Fruit fly (Drosophila melanogaster) whole organism, embryonic: ENCODE results near the gene Ublcp1.

Source experiments
- Asciz ChIP-seq: fragments of 200-800 bp; sonication (Bioruptor generic); optimal IDR thresholded peaks from 2 replicates; lab custom pipeline; 2017; ENCODE audit warnings: missing biosample characterization, mild to moderate bottlenecking, missing genetic modification characterization, missing genetic modification reagents
- B-H2 ChIP-seq: fragments of 200-800 bp; sonication (Bioruptor generic); optimal IDR thresholded peaks from 2 replicates; lab custom pipeline; 2018; ENCODE audit warnings: missing biosample characterization, mild to moderate bottlenecking, missing genetic modification characterization
- BtbVII ChIP-seq: fragments of 200-800 bp; sonication (Bioruptor generic); optimal IDR thresholded peaks from 3 replicates; lab custom pipeline; 2017; ENCODE audit warnings: missing biosample characterization, mild to moderate bottlenecking, missing genetic modification characterization
- CG10366 ChIP-seq: fragments of 200-800 bp; sonication (Bioruptor generic); IDR thresholded peaks from 2 replicates; pipeline ENCODE4 v1.3.6; 2022; ENCODE audit warnings: missing biosample characterization, missing genetic modification characterization
- CG10462 ChIP-seq: fragments of 200-800 bp; sonication (Bioruptor generic); optimal IDR thresholded peaks from 2 replicates; lab custom pipeline; 2016; ENCODE audit warnings: missing biosample characterization, missing genetic modification characterization
- CG13424 ChIP-seq: fragments of 200-800 bp; sonication (Bioruptor generic); optimal IDR thresholded peaks from 2 replicates; lab custom pipeline; 2019; ENCODE audit warnings: missing biosample characterization, mild to moderate bottlenecking, missing genetic modification characterization, moderate library complexity
- CG13894 ChIP-seq: fragments of 200-800 bp; sonication (Bioruptor generic); optimal IDR thresholded peaks from 3 replicates; lab custom pipeline; 2018; ENCODE audit warnings: missing biosample characterization, mild to moderate bottlenecking, missing genetic modification characterization, moderate library complexity
- CG14441 ChIP-seq: fragments of 200-800 bp; sonication (Bioruptor generic); IDR thresholded peaks from 2 replicates; pipeline ENCODE4 v1.3.6; 2022; ENCODE audit warnings: missing biosample characterization, missing genetic modification characterization
- CG15011 ChIP-seq: fragments of 200-800 bp; sonication (Bioruptor generic); optimal IDR thresholded peaks from 3 replicates; lab custom pipeline; 2018; ENCODE audit warnings: missing biosample characterization, mild to moderate bottlenecking, missing genetic modification characterization
- CG1603 ChIP-seq: fragments of 200-800 bp; sonication (Bioruptor generic); optimal IDR thresholded peaks from 2 replicates; lab custom pipeline; 2019; ENCODE audit warnings: missing biosample characterization, mild to moderate bottlenecking, missing genetic modification characterization, moderate library complexity
- CG1647 ChIP-seq: fragments of 200-800 bp; sonication (Bioruptor generic); optimal IDR thresholded peaks from 3 replicates; lab custom pipeline; 2016; ENCODE audit warnings: missing biosample characterization, missing genetic modification characterization
- CG17612 ChIP-seq: fragments of 200-800 bp; sonication (Bioruptor generic); IDR thresholded peaks from 2 replicates; pipeline ENCODE4 v1.3.6; 2022; ENCODE audit warnings: missing biosample characterization, missing genetic modification characterization
- CG3281 ChIP-seq: fragments of 200-800 bp; sonication (Bioruptor generic); optimal IDR thresholded peaks from 3 replicates; lab custom pipeline; 2017; ENCODE audit warnings: missing biosample characterization, mild to moderate bottlenecking, missing genetic modification characterization
- CG3407 ChIP-seq: fragments of 200-800 bp; sonication (Bioruptor generic); optimal IDR thresholded peaks from 2 replicates; lab custom pipeline; 2018; ENCODE audit warnings: missing biosample characterization, mild to moderate bottlenecking, missing genetic modification characterization
- CG3726 ChIP-seq: fragments of 200-800 bp; sonication (Bioruptor generic); IDR thresholded peaks from 3 replicates; pipeline ENCODE4, ENCODE4 v1.3.6; 2022; ENCODE audit warnings: missing biosample characterization, missing genetic modification characterization
- CG4282 ChIP-seq: fragments of 200-800 bp; sonication (Bioruptor generic); optimal IDR thresholded peaks from 2 replicates; lab custom pipeline; 2016; ENCODE audit warnings: missing biosample characterization, missing genetic modification characterization
- CG4854 ChIP-seq: fragments of 200-800 bp; sonication (Bioruptor generic); optimal IDR thresholded peaks from 2 replicates; lab custom pipeline; 2016; ENCODE audit warnings: missing biosample characterization, missing genetic modification characterization, inconsistent platforms
- CG6175 ChIP-seq: fragments of 200-800 bp; sonication (Bioruptor generic); IDR thresholded peaks from 3 replicates; pipeline ENCODE4 v1.3.6; 2022; ENCODE audit warnings: missing biosample characterization, missing genetic modification characterization
- CG6854 ChIP-seq: fragments of 200-800 bp; sonication (Bioruptor generic); optimal IDR thresholded peaks from 3 replicates; lab custom pipeline; 2017; ENCODE audit warnings: missing biosample characterization, mild to moderate bottlenecking, missing genetic modification characterization
- CG8388 ChIP-seq: fragments of 200-800 bp; sonication (Bioruptor generic); optimal IDR thresholded peaks from 2 replicates; lab custom pipeline; 2019; ENCODE audit warnings: missing biosample characterization, mild to moderate bottlenecking, missing genetic modification characterization, moderate library complexity
- CG8944 ChIP-seq: fragments of 200-800 bp; sonication (Bioruptor generic); optimal IDR thresholded peaks from 3 replicates; lab custom pipeline; 2016; ENCODE audit warnings: missing biosample characterization, missing genetic modification characterization
- CrebB ChIP-seq: fragments of 200-800 bp; sonication (Bioruptor generic); optimal IDR thresholded peaks from 3 replicates; lab custom pipeline; 2018; ENCODE audit warnings: missing biosample characterization, mild to moderate bottlenecking, missing genetic modification characterization
- Dbx ChIP-seq: fragments of 200-800 bp; sonication (Bioruptor generic); IDR thresholded peaks from 3 replicates; pipeline ENCODE4 v1.3.6; 2022; ENCODE audit warnings: missing biosample characterization, missing genetic modification characterization
- H15 ChIP-seq: fragments of 200-800 bp; sonication (Bioruptor generic); IDR thresholded peaks from 3 replicates; pipeline ENCODE4 v1.3.6; 2022; ENCODE audit warnings: missing biosample characterization, missing genetic modification characterization
- MESR4 ChIP-seq: fragments of 200-800 bp; sonication (Bioruptor generic); optimal IDR thresholded peaks from 2 replicates; lab custom pipeline; 2018; ENCODE audit warnings: missing biosample characterization, mild to moderate bottlenecking, missing genetic modification characterization, moderate library complexity
- PHDP ChIP-seq: fragments of 200-800 bp; sonication (Bioruptor generic); optimal IDR thresholded peaks from 3 replicates; lab custom pipeline; 2018; ENCODE audit warnings: missing biosample characterization, mild to moderate bottlenecking, missing genetic modification characterization, moderate library complexity
- Pdp1 ChIP-seq, 2 experiments: fragments of 200-800 bp; sonication (Bioruptor generic); optimal IDR thresholded peaks; 3 replicates each; lab custom pipeline; 2016; ENCODE audit warnings: missing biosample characterization in 2 of 2, missing genetic modification characterization in 2 of 2, mild to moderate bottlenecking in 1 of 2, moderate library complexity in 1 of 2
- Sox100B ChIP-seq: fragments of 200-800 bp; sonication (Bioruptor generic); optimal IDR thresholded peaks from 3 replicates; lab custom pipeline; 2018; ENCODE audit warnings: missing biosample characterization, mild to moderate bottlenecking, missing genetic modification characterization
- Sry-δ ChIP-seq: fragments of 200-800 bp; sonication (Bioruptor generic); optimal IDR thresholded peaks from 2 replicates; lab custom pipeline; 2016; ENCODE audit warnings: missing biosample characterization, missing genetic modification characterization
- Ssrp ChIP-seq: fragments of 200-800 bp; sonication (Bioruptor generic); optimal IDR thresholded peaks from 2 replicates; lab custom pipeline; 2018; ENCODE audit warnings: missing biosample characterization, mild to moderate bottlenecking, missing genetic modification characterization, moderate library complexity
- Xrp1 ChIP-seq: fragments of 200-800 bp; sonication (Bioruptor generic); IDR thresholded peaks from 2 replicates; pipeline ENCODE4 v1.3.6; 2022; ENCODE audit warnings: missing biosample characterization, missing genetic modification characterization
- chif ChIP-seq, 2 experiments: fragments of 200-800 bp; sonication (Bioruptor generic); optimal IDR thresholded peaks; 3 replicates each; lab custom pipeline; 2016; ENCODE audit warnings: missing biosample characterization in 2 of 2, missing genetic modification characterization in 2 of 2
- chinmo ChIP-seq: fragments of 200-800 bp; sonication (Bioruptor generic); IDR thresholded peaks from 4 replicates; pipeline ENCODE4 v1.3.6; 2022; ENCODE audit warnings: missing biosample characterization, missing genetic modification characterization; ENCODE audit not compliant: partially characterized antibody
- chn ChIP-seq: fragments of 200-800 bp; sonication (Bioruptor generic); optimal IDR thresholded peaks from 2 replicates; lab custom pipeline; 2016; ENCODE audit warnings: missing biosample characterization, missing genetic modification characterization
- dmrt99B ChIP-seq: fragments of 200-800 bp; sonication (Bioruptor generic); optimal IDR thresholded peaks from 2 replicates; lab custom pipeline; 2018; ENCODE audit warnings: missing biosample characterization, mild to moderate bottlenecking, missing genetic modification characterization, moderate library complexity
- grau ChIP-seq: fragments of 200-800 bp; optimal IDR thresholded peaks from 3 replicates; lab custom pipeline; 2019; ENCODE audit warnings: missing biosample characterization, mild to moderate bottlenecking, missing genetic modification characterization, moderate library complexity
- hkb ChIP-seq, 2 experiments: fragments of 200-800 bp in 1 of 2; fragments of >200 bp in 1 of 2; sonication (Bioruptor generic) in 1 of 2; IDR thresholded peaks in 1 of 2; optimal IDR thresholded peaks in 1 of 2; 2 replicates each; pipeline versions ENCODE4 v1.3.6 to Lab custom; 2017 to 2022; ENCODE audit warnings: missing biosample characterization in 1 of 2, missing genetic modification characterization in 1 of 2
- hth ChIP-seq: fragments of >200 bp; optimal IDR thresholded peaks from 2 replicates; lab custom pipeline; 2017; ENCODE audit warnings: inconsistent platforms
- kah ChIP-seq: fragments of 200-800 bp; sonication (Bioruptor generic); optimal IDR thresholded peaks from 2 replicates; lab custom pipeline; 2018; ENCODE audit warnings: missing biosample characterization, mild to moderate bottlenecking, missing genetic modification characterization
- mirr ChIP-seq: fragments of 200-800 bp; sonication (Bioruptor generic); optimal IDR thresholded peaks from 3 replicates; lab custom pipeline; 2018; ENCODE audit warnings: missing biosample characterization, mild to moderate bottlenecking, missing genetic modification characterization
- ranshi ChIP-seq: fragments of 200-800 bp; sonication (Bioruptor generic); IDR thresholded peaks from 2 replicates; pipeline ENCODE4 v1.3.6; 2022; ENCODE audit warnings: missing biosample characterization, missing genetic modification characterization
- seq ChIP-seq: fragments of 200-800 bp; sonication (Bioruptor generic); IDR thresholded peaks from 2 replicates; pipeline ENCODE4 v1.3.6; 2022; ENCODE audit warnings: missing biosample characterization, missing genetic modification characterization
- shn ChIP-seq: fragments of 200-800 bp; sonication (Bioruptor generic); optimal IDR thresholded peaks from 3 replicates; lab custom pipeline; 2016; ENCODE audit warnings: missing biosample characterization, missing genetic modification characterization
- sna ChIP-seq: fragments of 200-800 bp; sonication (Bioruptor generic); IDR thresholded peaks from 2 replicates; pipeline ENCODE4 v1.3.6; 2022; ENCODE audit warnings: missing biosample characterization, missing genetic modification characterization; ENCODE audit not compliant: partially characterized antibody
- tap ChIP-seq: fragments of 200-800 bp; optimal IDR thresholded peaks from 3 replicates; lab custom pipeline; 2019; ENCODE audit warnings: missing biosample characterization, mild to moderate bottlenecking, missing genetic modification characterization, moderate library complexity
- tll ChIP-seq, 2 experiments: fragments of 200-800 bp in 1 of 2; fragments of >200 bp in 1 of 2; sonication (Bioruptor generic) in 1 of 2; optimal IDR thresholded peaks; 2 replicates each; lab custom pipeline; 2017 to 2019; ENCODE audit warnings: missing biosample characterization in 2 of 2, missing genetic modification characterization in 2 of 2, mild to moderate bottlenecking in 1 of 2, moderate library complexity in 1 of 2
- wor ChIP-seq: fragments of 200-800 bp; sonication (Bioruptor generic); IDR thresholded peaks from 2 replicates; pipeline ENCODE4 v1.3.6; 2022; ENCODE audit warnings: missing biosample characterization, missing genetic modification characterization

Gene Ublcp1

dm6 chr3R:23056753-23057152, 4.5 kb upstream of the Ublcp1 start (continued):
- TF ChIP-seq ranshi (GFP tag; lab: Robert Waterston, UW) (no peak), MESR4 (GFP tag; lab: Kevin White, UChicago) (no peak), chn (GFP tag; lab: Kevin White, UChicago) (no peak), tll (GFP tag; optimal IDR thresholded peaks at IDR 0.05; lab: Kevin White, UChicago) (no peak), Xrp1 (no peak), chif (GFP tag; optimal IDR thresholded peaks at IDR 0.05; lab: Kevin White, UChicago) (no peak), CG13424 (tag; lab: Kevin White, UChicago) (no peak), CG10462 (GFP tag; lab: Kevin White, UChicago) (no peak), mirr (GFP tag; lab: Kevin White, UChicago) (no peak), seq (GFP tag; lab: Robert Waterston, UW) (no peak), CG3281 (GFP tag; lab: Kevin White, UChicago) (no peak), CG3726 (GFP tag; lab: Robert Waterston, UW) (no peak), kah (GFP tag; lab: Kevin White, UChicago) (no peak), CG1603 (tag; lab: Kevin White, UChicago) (no peak), H15 (GFP tag; lab: Robert Waterston, UW) (no peak), Sox100B (GFP tag; lab: Kevin White, UChicago) (no peak), wor (GFP tag; lab: Robert Waterston, UW) (no peak), hth (lab: Kevin White, UChicago) (no peak), Pdp1 (GFP tag; optimal IDR thresholded peaks at IDR 0.05; lab: Kevin White, UChicago) (peak in 1 of 2 experiments; percentile 12), CG10366 (GFP tag; lab: Robert Waterston, UW) (no peak), CG4854 (GFP tag; lab: Kevin White, UChicago) (no peak), CG15011 (no peak), CG8944 (no peak), CG13894 (tag; lab: Kevin White, UChicago) (peak; percentile 12), BtbVII (GFP tag; lab: Kevin White, UChicago) (no peak), B-H2 (GFP tag; lab: Kevin White, UChicago) (peak; percentile 9), Dbx (GFP tag; lab: Robert Waterston, UW) (no peak), grau (tag; lab: Kevin White, UChicago) (no peak), Ssrp (tag; lab: Kevin White, UChicago) (no peak), shn (no peak), CG6175 (GFP tag; lab: Robert Waterston, UW) (no peak), Asciz (no peak), CG8388 (GFP tag; lab: Kevin White, UChicago) (no peak), CG14441 (GFP tag; lab: Robert Waterston, UW) (no peak), PHDP (tag; lab: Kevin White, UChicago) (no peak), dmrt99B (no peak), hkb (optimal IDR thresholded peaks at IDR 0.05; lab: Kevin White, UChicago) (no peak), hkb (GFP tag; IDR thresholded peaks at IDR 0.05; lab: Robert Waterston, UW) (no peak), sna (no peak), CG4282 (no peak), chinmo (GFP tag; lab: Robert Waterston, UW) (no peak), CG6854 (GFP tag; lab: Kevin White, UChicago) (no peak), Sry-δ (GFP tag; lab: Kevin White, UChicago) (no peak), CrebB (tag; lab: Kevin White, UChicago) (no peak), tap (tag; lab: Kevin White, UChicago) (no peak), CG1647 (GFP tag; lab: Kevin White, UChicago) (no peak), CG3407 (GFP tag; lab: Kevin White, UChicago) (no peak), CG17612 (GFP tag; lab: Robert Waterston, UW) (no peak)
- TF ChIP-seq, all 482 proteins: peak for 10
